Worm (Caenorhabditis elegans): ENCODE data around the gene nas-12.

ce11 chrIV:10232456-10232855 is 8.6 kb downstream of the nas-12 start, which contains the start of gene F01G10.4:
- TF ChIP-seq nhr-23 (tag; optimal IDR thresholded peaks at IDR 0.05) (no peak), ama-1 (optimal IDR thresholded peaks at IDR 0.05) (no peak)
